Worm (Caenorhabditis elegans) whole organism, young adult: ENCODE data around the gene srz-96.

Source experiments
- C06A6.2 ChIP-seq: fragments of 200-800 bp; sonication (Bioruptor generic); conservative IDR thresholded peaks from 2 replicates; pipeline ENCODE4 v1.3.6; 2022; ENCODE audit warnings: missing genetic modification characterization, missing compliant biosample characterization
- C17E4.6 ChIP-seq: fragments of 200-800 bp; sonication (Bioruptor generic); IDR thresholded peaks from 2 replicates; pipeline ENCODE4 v1.3.6; 2022; ENCODE audit warnings: missing genetic modification reagents, missing genetic modification characterization, missing compliant biosample characterization
- F37B4.10 ChIP-seq: fragments of 200-800 bp; sonication (Bioruptor generic); IDR thresholded peaks from 2 replicates; pipeline ENCODE4 v1.3.6; 2022; ENCODE audit warnings: missing genetic modification characterization, missing compliant biosample characterization
- F55B11.4 ChIP-seq: sonication (generic microtip); optimal IDR thresholded peaks from 2 replicates; lab custom pipeline; 2016; ENCODE audit warnings: missing compliant biosample characterization, missing genetic modification characterization, borderline replicate concordance; ENCODE audit not compliant: insufficient read depth
- Y53G8AR.9 ChIP-seq: fragments of 200-800 bp; sonication (Bioruptor generic); conservative IDR thresholded peaks from 2 replicates; pipeline ENCODE4 v1.3.6; 2022; ENCODE audit warnings: missing genetic modification reagents, missing genetic modification characterization, missing compliant biosample characterization
- atf-7 ChIP-seq: sonication (generic microtip); optimal IDR thresholded peaks from 2 replicates; lab custom pipeline; 2017; ENCODE audit warnings: mild to moderate bottlenecking, missing genetic modification characterization, missing compliant biosample characterization
- ceh-27 ChIP-seq: fragments of 200-800 bp; sonication (Bioruptor generic); optimal IDR thresholded peaks from 2 replicates; lab custom pipeline; 2018; ENCODE audit warnings: mild to moderate bottlenecking, missing genetic modification characterization, moderate library complexity, missing compliant biosample characterization
- ceh-58 ChIP-seq: fragments of 200-800 bp; sonication (Bioruptor generic); IDR thresholded peaks from 2 replicates; pipeline ENCODE4 v1.3.6; 2022; ENCODE audit warnings: missing genetic modification characterization, missing compliant biosample characterization
- ceh-79 ChIP-seq: sonication (generic microtip); optimal IDR thresholded peaks from 2 replicates; lab custom pipeline; 2017; ENCODE audit warnings: mild to moderate bottlenecking, missing genetic modification characterization, missing compliant biosample characterization
- ekl-4 ChIP-seq: fragments of 200-800 bp; sonication (Bioruptor generic); IDR thresholded peaks from 2 replicates; pipeline ENCODE4 v1.3.6; 2022; ENCODE audit warnings: missing genetic modification reagents, missing genetic modification characterization, missing compliant biosample characterization
- hmg-1.2 ChIP-seq: fragments of 200-800 bp; sonication (Bioruptor generic); IDR thresholded peaks from 2 replicates; pipeline ENCODE4 v1.3.6; 2022; ENCODE audit warnings: missing genetic modification reagents, missing genetic modification characterization, missing compliant biosample characterization
- lag-1 ChIP-seq: fragments of 200-800 bp; sonication (Bioruptor generic); IDR thresholded peaks from 2 replicates; pipeline ENCODE4 v1.3.6; 2022; ENCODE audit warnings: missing genetic modification reagents, missing genetic modification characterization, missing compliant biosample characterization
- lsl-1 ChIP-seq: fragments of 200-800 bp; sonication (Bioruptor generic); optimal IDR thresholded peaks from 2 replicates; lab custom pipeline; 2018; ENCODE audit warnings: mild to moderate bottlenecking, missing genetic modification characterization, moderate library complexity, missing compliant biosample characterization
- lsy-27 ChIP-seq: sonication (generic microtip); optimal IDR thresholded peaks from 2 replicates; lab custom pipeline; 2017; ENCODE audit warnings: missing genetic modification characterization, mild to moderate bottlenecking, missing compliant biosample characterization, antibody characterized with exemption, missing genotype, borderline replicate concordance; ENCODE audit not compliant: insufficient read depth
- madf-6 ChIP-seq: fragments of 200-800 bp; sonication (Bioruptor generic); IDR thresholded peaks from 2 replicates; pipeline ENCODE4 v1.3.6; 2022; ENCODE audit warnings: missing genetic modification reagents, missing genetic modification characterization, missing compliant biosample characterization
- mcd-1 ChIP-seq: fragments of 200-800 bp; sonication (Bioruptor generic); IDR thresholded peaks from 2 replicates; pipeline ENCODE4 v1.3.6; 2022; ENCODE audit warnings: missing genetic modification reagents, missing genetic modification characterization, missing compliant biosample characterization
- nfya-2 ChIP-seq: fragments of 200-800 bp; sonication (Bioruptor generic); IDR thresholded peaks from 2 replicates; pipeline ENCODE4 v1.3.6; 2022; ENCODE audit warnings: missing genetic modification reagents, missing genetic modification characterization, missing compliant biosample characterization
- nfyb-1 ChIP-seq: fragments of 200-800 bp; sonication (Bioruptor generic); IDR thresholded peaks from 2 replicates; pipeline ENCODE4 v1.3.6; 2022; ENCODE audit warnings: missing genetic modification reagents, missing genetic modification characterization, missing compliant biosample characterization
- nhr-80 ChIP-seq: sonication (generic microtip); optimal IDR thresholded peaks from 2 replicates; lab custom pipeline; 2016; ENCODE audit warnings: missing genetic modification characterization, missing compliant biosample characterization
- pbrm-1 ChIP-seq: fragments of 200-800 bp; sonication (Bioruptor generic); IDR thresholded peaks from 2 replicates; pipeline ENCODE4 v1.3.6; 2022; ENCODE audit warnings: missing genetic modification reagents, missing genetic modification characterization, missing compliant biosample characterization
- pha-4 ChIP-seq: fragments of 150-350 bp; sonication (generic microtip); optimal IDR thresholded peaks from 2 replicates; lab custom pipeline; 2014; ENCODE audit warnings: missing biosample characterization, missing genetic modification reagents, missing genetic modification characterization
- rpc-1 ChIP-seq, 2 experiments: fragments of 150-350 bp in 1 of 2; sonication (generic microtip) in 1 of 2; optimal IDR thresholded peaks; 2 replicates each; lab custom pipeline; 2014 to 2018; ENCODE audit warnings: missing biosample characterization in 1 of 2, missing genetic modification characterization in 1 of 2, missing genetic modification reagents in 1 of 2, missing genotype in 1 of 2
- sdz-38 ChIP-seq: sonication (generic microtip); optimal IDR thresholded peaks from 2 replicates; lab custom pipeline; 2016; ENCODE audit warnings: missing genotype, missing genetic modification characterization, missing compliant biosample characterization
- sea-2 ChIP-seq: fragments of 200-800 bp; sonication (Bioruptor generic); IDR thresholded peaks from 2 replicates; pipeline ENCODE4 v1.3.6; 2022; ENCODE audit warnings: missing genetic modification characterization, missing compliant biosample characterization
- snpc-1.1 ChIP-seq: sonication (generic microtip); optimal IDR thresholded peaks from 2 replicates; lab custom pipeline; 2017; ENCODE audit warnings: missing genetic modification characterization, mild to moderate bottlenecking, missing compliant biosample characterization, antibody characterized with exemption, moderate library complexity, missing genotype, missing genetic modification reagents; ENCODE audit not compliant: insufficient read depth
- snpc-4 ChIP-seq, 5 experiments: fragments of 150-350 bp in 1 of 5; sonication (generic microtip) in 4 of 5; optimal IDR thresholded peaks; 2 replicates each; lab custom pipeline; 2014 to 2018; ENCODE audit warnings: missing genetic modification characterization in 5 of 5, missing biosample characterization in 3 of 5, antibody characterized with exemption in 2 of 5, mild to moderate bottlenecking in 2 of 5, missing compliant biosample characterization in 2 of 5, missing genotype in 2 of 5, moderate library complexity in 2 of 5, missing genetic modification reagents in 1 of 5
- somi-1 ChIP-seq: fragments of 200-800 bp; sonication (Bioruptor generic); optimal IDR thresholded peaks from 2 replicates; lab custom pipeline; 2018; ENCODE audit warnings: mild to moderate bottlenecking, missing genetic modification characterization, missing compliant biosample characterization
- unc-62 ChIP-seq: fragments of 150-350 bp; optimal IDR thresholded peaks from 2 replicates; lab custom pipeline; 2014; ENCODE audit warnings: missing biosample characterization, missing genetic modification reagents, missing genetic modification characterization
- zfh-2 ChIP-seq: fragments of 200-800 bp; sonication (Bioruptor generic); conservative IDR thresholded peaks from 2 replicates; pipeline ENCODE4 v1.3.6; 2022; ENCODE audit warnings: missing genetic modification reagents, missing genetic modification characterization, missing compliant biosample characterization

The srz-96 gene

DNA sequence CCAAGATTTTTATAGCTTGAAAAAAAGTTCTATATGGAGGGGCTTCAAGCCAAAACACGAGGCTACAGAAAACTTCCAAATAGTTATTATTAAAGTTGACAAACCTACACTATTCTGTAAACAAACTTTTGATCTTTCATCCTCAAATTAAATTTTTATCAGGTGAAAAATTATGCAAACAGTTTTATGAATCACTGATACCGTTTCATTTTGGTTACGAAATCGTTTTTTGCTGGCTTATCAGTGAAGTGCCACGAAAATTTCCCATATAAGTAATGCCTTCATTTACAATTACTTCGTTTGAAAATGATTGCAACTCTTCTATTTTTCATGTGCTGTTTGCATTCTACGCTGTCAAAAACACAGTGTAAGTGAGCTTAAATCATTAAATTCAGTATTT is 39.8 kb downstream of the srz-96 start, which contains the start of gene T19C9.8:
Gene T19C9.8, plus strand, starts transcription at position 299 of the 400 bp plus-strand sequence.
- TF ChIP-seq lag-1 (GFP tag; lab: Robert Waterston, UW): no peak
- TF ChIP-seq ceh-58 (GFP tag; lab: Robert Waterston, UW): no peak
- peak; percentile 55 for TF ChIP-seq nhr-80 (tag; lab: Kevin White, UChicago)

DNA sequence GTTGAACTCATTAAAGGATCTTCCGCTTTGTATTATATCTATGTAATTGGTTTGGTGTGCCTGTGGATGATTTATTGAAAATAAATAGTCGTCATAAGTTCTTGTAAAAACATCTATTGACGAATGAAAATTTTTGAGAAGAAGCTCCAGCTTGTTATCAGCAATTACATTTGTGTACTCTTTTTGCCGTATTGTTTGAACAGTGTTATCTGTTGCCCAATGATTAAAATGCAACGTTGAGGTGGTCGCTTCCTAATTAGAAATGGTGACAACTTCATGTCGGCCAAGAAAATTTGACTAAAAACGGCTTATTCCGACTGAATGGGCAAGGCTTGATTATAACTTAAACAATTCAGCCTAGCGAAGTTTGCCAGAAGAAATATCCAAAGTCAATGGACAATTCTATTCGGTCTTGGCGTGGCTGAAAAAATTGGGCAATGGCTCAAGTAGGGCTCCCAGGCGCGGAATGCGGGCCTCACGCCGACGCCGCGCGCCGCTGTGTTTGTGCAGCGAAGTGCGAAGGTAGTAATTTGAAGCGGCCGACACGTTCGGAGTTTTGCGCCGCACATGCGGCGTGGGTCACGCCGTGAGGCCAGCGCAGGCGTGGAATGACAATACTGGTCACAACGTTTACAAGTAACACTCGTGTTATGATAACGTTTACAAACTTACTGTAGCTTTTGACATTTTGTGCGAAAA is 41.7 kb downstream of the srz-96 start:
- TF ChIP-seq rpc-1 (optimal IDR thresholded peaks at IDR 0.05; lab: Kevin White, UChicago) (no peak), rpc-1 (tag; optimal IDR thresholded peaks at IDR 0.05; lab: Kevin White, UChicago) (no peak), mcd-1 (GFP tag; lab: Robert Waterston, UW) (no peak), sea-2 (0 out of 2 replicates have a peak, but pooled peaks have one; percentile 45), F37B4.10 (0 out of 2 replicates have a peak, but pooled peaks have one; percentile 13), zfh-2 (peak; percentile 82), lsl-1 (GFP tag; lab: Kevin White, UChicago) (no peak)

DNA sequence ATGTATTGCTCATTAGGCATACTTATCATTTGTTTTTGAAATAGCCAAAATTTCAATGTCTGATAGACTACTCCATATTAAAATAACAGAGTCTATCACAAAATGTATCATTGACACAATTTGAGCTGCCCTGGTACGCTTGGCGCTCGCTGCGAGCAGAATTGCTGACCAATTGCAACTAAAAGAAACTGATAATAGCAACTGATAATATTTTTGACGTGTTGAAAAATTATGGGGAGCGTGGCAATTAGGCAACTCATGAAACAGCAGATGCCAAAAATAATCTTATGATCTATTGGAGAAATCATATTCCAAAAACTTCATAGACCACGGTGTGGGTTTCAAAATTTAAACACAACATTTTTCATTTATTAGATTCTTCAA is 42.2 kb downstream of the srz-96 start:
- no peak for TF ChIP-seq ceh-58 (GFP tag; lab: Robert Waterston, UW)
- TF ChIP-seq atf-7 (tag; lab: Kevin White, UChicago): no peak
- peak; percentile 71 for TF ChIP-seq nhr-80 (tag; lab: Kevin White, UChicago)
- TF ChIP-seq mcd-1 (GFP tag; lab: Robert Waterston, UW): no peak
- no peak for TF ChIP-seq C17E4.6 (GFP tag; lab: Robert Waterston, UW)
- TF ChIP-seq snpc-4 (GFP tag; optimal IDR thresholded peaks at IDR 0.05; lab: Kevin White, UChicago): no peak
- peak in 1 of 4 experiments; percentile 19 for TF ChIP-seq snpc-4 (tag; optimal IDR thresholded peaks at IDR 0.05; lab: Kevin White, UChicago)
- TF ChIP-seq nfya-2 (GFP tag; lab: Robert Waterston, UW): no peak
- no peak for TF ChIP-seq somi-1 (GFP tag; lab: Kevin White, UChicago)

DNA sequence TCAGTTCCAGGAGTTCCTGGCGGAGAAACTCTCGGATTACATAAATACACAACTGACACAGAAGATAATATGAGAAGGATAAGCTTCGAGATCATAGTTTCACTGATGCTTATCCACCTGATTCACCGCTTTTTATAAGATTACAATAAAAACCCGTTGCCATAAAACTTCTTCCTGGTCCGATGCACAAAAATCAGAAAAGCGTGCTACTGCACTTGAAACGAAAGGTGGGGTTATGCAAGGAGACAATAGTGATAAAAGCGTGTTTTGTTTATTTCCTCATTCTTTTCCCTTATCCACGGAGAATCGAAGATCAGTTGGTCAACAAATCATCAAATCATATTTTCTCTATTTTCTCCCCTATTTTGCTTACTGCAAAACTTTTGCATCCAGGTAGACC is 43.5 kb downstream of the srz-96 start, which contains the start of gene Y68A4B.3:
Gene Y68A4B.3, minus strand, starts transcription at position 101 of the 400 bp plus-strand sequence.
- no peak for TF ChIP-seq hmg-1.2 (GFP tag; lab: Robert Waterston, UW)
- no peak for TF ChIP-seq F55B11.4 (tag; lab: Kevin White, UChicago)
- TF ChIP-seq nfyb-1 (GFP tag; lab: Robert Waterston, UW): no peak
- TF ChIP-seq pha-4 (tag; lab: Kevin White, UChicago): no peak
- TF ChIP-seq ceh-27 (GFP tag; lab: Kevin White, UChicago): no peak
- TF ChIP-seq ceh-79 (tag; lab: Kevin White, UChicago): no peak
- TF ChIP-seq mcd-1 (GFP tag; lab: Robert Waterston, UW): no peak
- no peak for TF ChIP-seq Y53G8AR.9
- no peak for TF ChIP-seq ekl-4
- no peak for TF ChIP-seq pbrm-1
- no peak for TF ChIP-seq lsy-27 (tag; lab: Kevin White, UChicago)
- no peak for TF ChIP-seq snpc-1.1 (tag; lab: Kevin White, UChicago)
- no peak for TF ChIP-seq unc-62 (GFP tag; lab: Kevin White, UChicago)
- TF ChIP-seq atf-7 (tag; lab: Kevin White, UChicago): no peak

DNA sequence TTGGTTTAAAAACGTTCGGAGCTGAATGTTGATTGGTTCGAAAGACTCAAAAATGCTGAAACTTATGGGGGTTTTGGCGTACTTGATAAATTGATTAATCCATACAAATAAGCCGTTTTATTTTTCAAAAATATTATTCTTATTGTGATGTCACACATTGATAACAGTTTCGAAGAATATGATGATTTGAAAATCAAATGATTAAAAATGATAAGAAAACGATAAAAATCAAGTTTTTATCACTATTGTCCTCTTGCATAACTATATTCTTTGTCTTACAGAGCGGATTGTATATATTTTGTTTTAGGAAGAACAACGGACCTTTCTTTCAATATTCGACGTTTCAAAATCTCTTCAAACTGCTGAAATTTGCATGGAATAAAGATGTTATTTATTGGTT is 44.0 kb downstream of the srz-96 start:
- TF ChIP-seq C06A6.2 (no peak), snpc-1.1 (tag; lab: Kevin White, UChicago) (no peak), madf-6 (GFP tag; lab: Robert Waterston, UW) (no peak), sdz-38 (tag; lab: Kevin White, UChicago) (no peak)
